Worm (Caenorhabditis elegans) whole organism, L2 larva: ENCODE results near the gene djr-1.1.

Experiments used
- C34F6.9 ChIP-seq: fragments of 150-350 bp; optimal IDR thresholded peaks from 2 replicates; lab custom pipeline; 2014; ENCODE audit warnings: missing biosample characterization, missing genetic modification characterization
- ZK546.5 ChIP-seq: sonication (generic microtip); optimal IDR thresholded peaks from 2 replicates; lab custom pipeline; 2017; ENCODE audit warnings: missing biosample characterization, missing genetic modification characterization
- ama-1 ChIP-seq: fragments of 150-350 bp; optimal IDR thresholded peaks from 2 replicates; lab custom pipeline; 2018; ENCODE audit warnings: inconsistent platforms
- blmp-1 ChIP-seq: sonication (generic microtip); optimal IDR thresholded peaks from 2 replicates; lab custom pipeline; 2017; ENCODE audit warnings: missing genetic modification characterization, mild to moderate bottlenecking, missing compliant biosample characterization, antibody characterized with exemption, moderate library complexity; ENCODE audit not compliant: insufficient read depth
- ceh-82 ChIP-seq: fragments of 150-350 bp; optimal IDR thresholded peaks from 2 replicates; lab custom pipeline; 2014; ENCODE audit warnings: missing biosample characterization, missing genetic modification characterization
- egl-27 ChIP-seq: sonication (generic microtip); optimal IDR thresholded peaks from 3 replicates; lab custom pipeline; 2017; ENCODE audit warnings: missing biosample characterization, missing genetic modification reagents, missing genetic modification characterization
- elt-1 ChIP-seq: fragments of 150-350 bp; optimal IDR thresholded peaks from 2 replicates; lab custom pipeline; 2014; ENCODE audit warnings: missing biosample characterization, missing genetic modification characterization
- elt-3 ChIP-seq: sonication (generic microtip); optimal IDR thresholded peaks from 2 replicates; lab custom pipeline; 2017; ENCODE audit warnings: missing biosample characterization, missing genetic modification characterization
- fos-1 ChIP-seq: fragments of 150-350 bp; optimal IDR thresholded peaks from 2 replicates; lab custom pipeline; 2014; ENCODE audit warnings: missing biosample characterization, missing genetic modification characterization
- gmeb-1 ChIP-seq: fragments of 150-350 bp; optimal IDR thresholded peaks from 2 replicates; lab custom pipeline; 2014; ENCODE audit warnings: missing biosample characterization, missing genetic modification characterization
- lin-11 ChIP-seq: fragments of 150-350 bp; sonication (generic microtip); optimal IDR thresholded peaks from 2 replicates; lab custom pipeline; 2014; ENCODE audit warnings: missing biosample characterization, missing genetic modification characterization, inconsistent platforms, mixed read lengths
- lin-13 ChIP-seq: fragments of 150-350 bp; optimal IDR thresholded peaks from 2 replicates; lab custom pipeline; 2014; ENCODE audit warnings: missing biosample characterization, missing genetic modification reagents, missing genetic modification characterization
- lsy-2 ChIP-seq, 2 experiments: fragments of 150-350 bp in 1 of 2; sonication (generic microtip) in 1 of 2; optimal IDR thresholded peaks; 2 replicates each; lab custom pipeline; 2014 to 2017; ENCODE audit warnings: missing biosample characterization in 2 of 2, missing genetic modification characterization in 2 of 2
- mbf-1 ChIP-seq: sonication (generic microtip); optimal IDR thresholded peaks from 2 replicates; lab custom pipeline; 2017; ENCODE audit warnings: missing biosample characterization, missing genetic modification characterization
- nhr-10 ChIP-seq: sonication (generic microtip); optimal IDR thresholded peaks from 2 replicates; lab custom pipeline; 2017; ENCODE audit warnings: missing biosample characterization, missing genetic modification characterization
- nhr-11 ChIP-seq: fragments of 150-350 bp; optimal IDR thresholded peaks from 2 replicates; lab custom pipeline; 2014; ENCODE audit warnings: missing biosample characterization, missing genetic modification characterization
- nhr-12 ChIP-seq: fragments of 150-350 bp; optimal IDR thresholded peaks from 2 replicates; lab custom pipeline; 2014; ENCODE audit warnings: missing biosample characterization, missing genetic modification characterization
- nhr-21 ChIP-seq: fragments of 150-350 bp; optimal IDR thresholded peaks from 2 replicates; lab custom pipeline; 2014; ENCODE audit warnings: missing biosample characterization, missing genetic modification characterization
- nhr-23 ChIP-seq: fragments of 150-350 bp; optimal IDR thresholded peaks from 2 replicates; lab custom pipeline; 2014; ENCODE audit warnings: missing biosample characterization, missing genetic modification reagents, missing genetic modification characterization
- nhr-25 ChIP-seq: fragments of 150-350 bp; sonication (generic microtip); optimal IDR thresholded peaks from 3 replicates; lab custom pipeline; 2014; ENCODE audit warnings: missing biosample characterization, missing genetic modification characterization
- skn-1 ChIP-seq: sonication (generic microtip); optimal IDR thresholded peaks from 2 replicates; lab custom pipeline; 2017; ENCODE audit warnings: missing biosample characterization, missing genetic modification characterization
- sma-3 ChIP-seq: sonication (generic microtip); optimal IDR thresholded peaks from 2 replicates; lab custom pipeline; 2016; ENCODE audit warnings: missing genetic modification reagents, missing genetic modification characterization, missing compliant biosample characterization
- sma-9 ChIP-seq, 2 experiments: fragments of 150-350 bp in 1 of 2; sonication (generic microtip) in 1 of 2; optimal IDR thresholded peaks; 2 replicates each; lab custom pipeline; 2014 to 2016; ENCODE audit warnings: missing genetic modification characterization in 2 of 2, mild to moderate bottlenecking in 1 of 2, missing biosample characterization in 1 of 2, missing compliant biosample characterization in 1 of 2, missing genetic modification reagents in 1 of 2, moderate library complexity in 1 of 2
- snpc-4 ChIP-seq: fragments of 150-350 bp; optimal IDR thresholded peaks from 2 replicates; lab custom pipeline; 2014; ENCODE audit warnings: missing biosample characterization, missing genetic modification characterization
- unc-39 ChIP-seq: fragments of 150-350 bp; optimal IDR thresholded peaks from 2 replicates; lab custom pipeline; 2014; ENCODE audit warnings: missing biosample characterization, missing genetic modification characterization
- zag-1 ChIP-seq: fragments of 150-350 bp; optimal IDR thresholded peaks from 2 replicates; lab custom pipeline; 2014; ENCODE audit warnings: missing biosample characterization, missing genetic modification characterization
- ztf-1 ChIP-seq: fragments of 200-800 bp; sonication (Bioruptor generic); conservative IDR thresholded peaks from 2 replicates; pipeline ENCODE4 v1.3.6; 2022; ENCODE audit warnings: missing genetic modification characterization, missing compliant biosample characterization

djr-1.1 gene

DNA sequence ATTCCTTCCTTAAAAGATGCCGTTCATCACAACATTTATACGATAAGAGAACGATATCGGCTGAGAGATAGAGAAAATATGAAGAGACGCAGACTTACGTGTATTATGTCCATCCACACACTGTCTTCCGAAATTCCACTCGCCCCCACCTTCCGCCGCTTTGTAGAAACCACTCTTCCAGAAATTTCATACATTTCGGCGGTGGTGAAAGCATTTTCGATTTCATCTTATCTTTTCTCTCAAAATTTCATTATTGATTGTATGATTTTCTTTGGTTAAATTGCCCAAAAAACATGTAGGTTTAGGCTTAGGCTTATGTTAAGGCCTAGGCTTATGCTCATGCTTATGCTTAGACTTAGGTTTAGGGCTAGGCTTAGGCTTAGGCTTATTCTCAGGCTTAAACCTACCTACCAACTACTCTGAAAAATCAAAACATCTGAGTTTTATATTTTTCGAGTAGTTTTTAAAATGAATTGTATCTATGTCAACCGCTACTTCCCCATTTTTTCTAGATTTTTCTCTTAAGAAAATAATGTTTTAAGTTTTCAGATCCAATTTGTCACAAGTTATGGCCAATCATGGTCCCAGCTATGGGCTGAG lies 47.0 kb downstream of the djr-1.1 start, which contains the start of gene cpn-2:
Gene cpn-2 (plus strand): TSS at position 550 of the 600 bp plus-strand sequence.
- TF ChIP-seq elt-3 (no peak), snpc-4 (tag; lab: Kevin White, UChicago) (no peak), nhr-10 (no peak)

- no peak for TF ChIP-seq egl-27 (tag; lab: Kevin White, UChicago)
- no peak for TF ChIP-seq lin-11 (tag; lab: Kevin White, UChicago)
- no peak for TF ChIP-seq skn-1
- no peak for TF ChIP-seq nhr-12 (tag; lab: Kevin White, UChicago)
- no peak for TF ChIP-seq ama-1 (lab: Kevin White, UChicago)
- no peak for TF ChIP-seq lsy-2 (tag; optimal IDR thresholded peaks at IDR 0.05; lab: Kevin White, UChicago)
- TF ChIP-seq lin-13, result no peak
- TF ChIP-seq gmeb-1, result no peak
- TF ChIP-seq zag-1 (tag; lab: Kevin White, UChicago), result no peak
- TF ChIP-seq nhr-21 (tag; lab: Kevin White, UChicago), result no peak
- no peak for TF ChIP-seq unc-39 (tag; lab: Kevin White, UChicago)
- TF ChIP-seq mbf-1, result no peak
- no peak for TF ChIP-seq sma-3
- TF ChIP-seq ceh-82 (tag; lab: Kevin White, UChicago), result no peak
- no peak for TF ChIP-seq nhr-25 (tag; lab: Kevin White, UChicago)
- no peak for TF ChIP-seq ztf-1 (GFP tag; lab: Robert Waterston, UW)
These were observed 49.8 kb downstream of the djr-1.1 start, which contains the start of gene clc-31 for ce11 chrII:340224-340623. clc-31 (plus strand) TSS chrII:340524.

DNA sequence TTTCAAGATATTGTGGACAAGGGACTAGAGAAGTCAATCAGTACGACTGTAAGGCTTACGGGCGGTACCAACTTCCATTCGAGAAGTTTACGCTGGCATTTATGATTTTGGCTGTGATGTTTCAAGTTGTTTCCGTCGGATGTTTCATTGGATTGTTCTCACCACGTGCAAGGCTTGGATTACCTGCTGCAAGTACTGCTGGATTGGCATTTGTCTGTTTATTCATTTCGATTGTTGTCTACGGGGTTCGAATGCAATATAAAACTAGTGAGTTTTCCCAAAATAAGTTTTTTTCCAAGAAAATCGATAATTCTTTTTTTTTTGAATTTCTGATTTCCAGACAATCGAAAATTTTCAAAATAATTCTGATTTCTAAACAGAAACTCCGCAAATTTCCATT lies 50.3 kb downstream of the djr-1.1 start:
- TF ChIP-seq ceh-82 (tag; lab: Kevin White, UChicago), result no peak
- no peak for TF ChIP-seq nhr-10
- no peak for TF ChIP-seq blmp-1 (tag; lab: Kevin White, UChicago)
- TF ChIP-seq elt-3, result no peak
- TF ChIP-seq egl-27 (tag; lab: Kevin White, UChicago), result no peak
- TF ChIP-seq nhr-11 (tag; lab: Kevin White, UChicago), result no peak
- TF ChIP-seq gmeb-1, result no peak
- no peak for TF ChIP-seq sma-3
- TF ChIP-seq C34F6.9 (tag; lab: Kevin White, UChicago), result no peak
- no peak for TF ChIP-seq sma-9 (GFP tag; optimal IDR thresholded peaks at IDR 0.05; lab: Kevin White, UChicago)
- no peak for TF ChIP-seq sma-9 (tag; optimal IDR thresholded peaks at IDR 0.05; lab: Kevin White, UChicago)

- TF ChIP-seq nhr-21 (tag; lab: Kevin White, UChicago), result no peak
- no peak for TF ChIP-seq blmp-1 (tag; lab: Kevin White, UChicago)
- no peak for TF ChIP-seq ztf-1 (GFP tag; lab: Robert Waterston, UW)
- TF ChIP-seq mbf-1, result no peak
- no peak for TF ChIP-seq fos-1 (tag; lab: Kevin White, UChicago)
- no peak for TF ChIP-seq skn-1
- TF ChIP-seq ZK546.5 (tag; lab: Kevin White, UChicago), result no peak
- no peak for TF ChIP-seq elt-3
- TF ChIP-seq nhr-23 (tag; lab: Kevin White, UChicago), result no peak
- TF ChIP-seq elt-1 (tag; lab: Kevin White, UChicago), result no peak
These were observed 50.9 kb downstream of the djr-1.1 start for ce11 chrII:341282-341681.
